Worm (Caenorhabditis elegans): ENCODE data around the gene C37C3.9.

C37C3.9 gene

DNA sequence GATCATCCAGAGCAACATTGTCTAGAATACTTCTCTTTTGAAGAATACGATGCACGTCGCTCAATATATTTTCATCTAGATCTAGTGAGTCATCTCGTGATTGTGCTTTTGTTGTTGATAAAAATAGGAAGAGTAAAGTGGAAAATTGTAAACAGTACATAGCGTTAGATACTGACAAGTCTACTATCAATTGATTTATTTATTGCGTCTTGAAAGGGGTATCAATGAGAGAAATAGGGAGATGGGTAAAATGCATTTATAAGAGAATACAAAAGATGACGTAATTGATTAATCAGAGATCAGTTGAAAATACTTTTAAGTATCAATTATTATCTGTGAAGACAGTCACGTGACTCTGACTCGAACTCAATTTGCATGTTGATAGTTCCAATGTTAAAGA, 17.6 kb downstream of the C37C3.9 start, which contains the start of gene txt-5:
txt-5 (minus strand) TSS at position 224 of the 400 bp plus-strand sequence.
- TF ChIP-seq unc-62 (GFP tag; optimal IDR thresholded peaks at IDR 0.05 in 1 of 2) (peak in 1 of 2 experiments; percentile 62), unc-62 (tag; optimal IDR thresholded peaks at IDR 0.05) (no peak), mep-1 (tag; optimal IDR thresholded peaks at IDR 0.05) (peak; percentile 53), Y5F2A.4 (GFP tag; optimal IDR thresholded peaks at IDR 0.05) (no peak), duxl-1 (tag; optimal IDR thresholded peaks at IDR 0.05; ENCODE audit: poor library complexity) (no peak), mdl-1 (tag; optimal IDR thresholded peaks at IDR 0.05) (peak in 1 of 2 experiments; percentile 46), rbr-2 (tag; optimal IDR thresholded peaks at IDR 0.05) (no peak), hlh-11 (tag; optimal IDR thresholded peaks at IDR 0.05) (peak; percentile 2), nhr-41 (GFP tag; IDR thresholded peaks at IDR 0.05) (no peak), daf-8 (GFP tag; IDR thresholded peaks at IDR 0.05) (no peak), zag-1 (tag; optimal IDR thresholded peaks at IDR 0.05) (no peak), dmd-9 (GFP tag; IDR thresholded peaks at IDR 0.05) (no peak), ceh-20 (GFP tag; IDR thresholded peaks at IDR 0.05) (no peak), sdz-12 (GFP tag; optimal IDR thresholded peaks at IDR 0.05) (no peak), vab-7 (GFP tag; IDR thresholded peaks at IDR 0.05) (no peak), nhr-28 (tag; optimal IDR thresholded peaks at IDR 0.05) (peak; percentile 46), hlh-30 (tag; optimal IDR thresholded peaks at IDR 0.05; ENCODE audit: insufficient read depth) (peak; percentile 45), ceh-32 (tag; optimal IDR thresholded peaks at IDR 0.05; ENCODE audit: poor library complexity) (no peak)

DNA sequence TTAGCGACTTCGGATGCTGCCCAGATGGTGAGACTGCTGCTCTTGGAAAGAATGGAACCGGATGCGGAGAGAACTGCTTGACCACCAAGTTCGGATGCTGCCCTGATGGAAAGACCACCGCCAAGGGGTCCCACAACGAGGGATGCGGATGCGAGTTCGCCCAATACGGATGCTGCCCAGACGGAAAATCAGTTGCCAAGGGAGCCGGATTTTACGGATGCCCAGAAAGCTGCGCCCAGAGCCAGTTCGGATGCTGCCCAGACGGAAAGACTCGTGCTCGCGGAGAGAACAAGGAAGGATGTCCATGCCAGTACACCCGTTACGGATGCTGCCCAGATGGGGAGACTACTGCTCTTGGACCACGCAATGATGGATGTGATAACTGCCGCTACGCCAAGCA, 23.5 kb downstream of the C37C3.9 start:
- TF ChIP-seq Y105C5A.15 (GFP tag; IDR thresholded peaks at IDR 0.05) = no peak
- TF ChIP-seq zfp-2 (tag; optimal IDR thresholded peaks at IDR 0.05) = no peak
- TF ChIP-seq set-16 (GFP tag; IDR thresholded peaks at IDR 0.05) = peak; percentile 85

DNA sequence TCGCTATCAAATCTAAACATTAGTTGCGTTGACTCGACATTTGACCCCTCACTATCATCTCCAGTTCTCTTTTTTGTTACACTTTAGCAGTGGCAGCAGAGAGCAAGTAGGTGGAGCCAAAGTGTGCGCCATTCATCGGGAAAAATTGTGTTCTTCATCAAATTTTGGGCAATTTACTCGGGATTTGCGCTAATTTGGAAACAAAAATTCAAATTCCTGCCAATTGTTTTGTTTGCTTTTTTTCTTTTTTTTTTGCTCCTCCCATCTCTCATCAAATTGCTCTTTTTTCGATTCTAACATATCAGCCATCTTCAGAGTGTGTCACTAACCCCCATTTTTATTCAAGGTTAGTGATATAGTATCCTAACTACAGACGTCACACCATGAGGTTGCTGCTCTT, 27.6 kb downstream of the C37C3.9 start, which contains the start of gene mig-6:
mig-6 (plus strand) TSS at position 301 of the 400 bp plus-strand sequence.
- TF ChIP-seq nhr-41 (GFP tag; IDR thresholded peaks at IDR 0.05) (no peak), hlh-30 (tag; optimal IDR thresholded peaks at IDR 0.05; ENCODE audit: insufficient read depth) (no peak), pha-4 (GFP tag; IDR thresholded peaks at IDR 0.05) (no peak), pha-4 (tag; optimal IDR thresholded peaks at IDR 0.05) (no peak), mes-2 (tag; optimal IDR thresholded peaks at IDR 0.05; ENCODE audit: poor library complexity, severe bottlenecking) (no peak), ceh-62 (tag; optimal IDR thresholded peaks at IDR 0.05) (no peak), ztf-11 (tag; optimal IDR thresholded peaks at IDR 0.05) (no peak), cey-2 (tag; optimal IDR thresholded peaks at IDR 0.05; ENCODE audit: borderline replicate concordance, insufficient read depth) (no peak), hif-1 (tag; optimal IDR thresholded peaks at IDR 0.05) (no peak), ztf-7 (tag; optimal IDR thresholded peaks at IDR 0.05) (no peak), fkh-10 (GFP tag; optimal IDR thresholded peaks at IDR 0.05) (no peak), unc-39 (tag; optimal IDR thresholded peaks at IDR 0.05) (no peak), F37D6.2 (tag; optimal IDR thresholded peaks at IDR 0.05) (no peak), F26F4.8 (GFP tag; conservative IDR thresholded peaks at IDR 0.05) (no peak), nhr-76 (tag; optimal IDR thresholded peaks at IDR 0.05) (no peak), lin-29 (GFP tag; IDR thresholded peaks at IDR 0.05) (no peak), daf-12 (tag; optimal IDR thresholded peaks at IDR 0.05) (no peak), unc-130 (GFP tag; optimal IDR thresholded peaks at IDR 0.05) (no peak), ceh-44 (GFP tag; IDR thresholded peaks at IDR 0.05) (no peak), nhr-25 (tag; optimal IDR thresholded peaks at IDR 0.05; ENCODE audit: borderline replicate concordance, insufficient read depth) (no peak), Y75B8A.6 (GFP tag; IDR thresholded peaks at IDR 0.05) (no peak)

All from whole organism, L4 larva.